Fruit fly (Drosophila melanogaster): ENCODE measurements around the gene Csk.

Gene Csk

dm6 chr3R:11595523-11595922 lies 55.0 kb downstream of the Csk start (continued):
- no peak for TF ChIP-seq CG6854 (GFP tag; optimal IDR thresholded peaks at IDR 0.05)
- TF ChIP-seq CG6808 (GFP tag; optimal IDR thresholded peaks at IDR 0.05): no peak
- TF ChIP-seq esn (GFP tag; optimal IDR thresholded peaks at IDR 0.05): peak; percentile 10
- peak; percentile 2 for TF ChIP-seq CG6792 (GFP tag; optimal IDR thresholded peaks at IDR 0.05)
- no peak for TF ChIP-seq Hr4 (GFP tag; optimal IDR thresholded peaks at IDR 0.05)
- no peak for TF ChIP-seq dsx (GFP tag; optimal IDR thresholded peaks at IDR 0.05; ENCODE audit: poor library complexity, severe bottlenecking)
- TF ChIP-seq ss (GFP tag; optimal IDR thresholded peaks at IDR 0.05): peak in 1 of 2 experiments; percentile 19
- TF ChIP-seq dac (GFP tag; optimal IDR thresholded peaks at IDR 0.05): peak; percentile 6
- TF ChIP-seq CG11902 (GFP tag; optimal IDR thresholded peaks at IDR 0.05): no peak
- peak; percentile 74 for TF ChIP-seq eg (GFP tag; IDR thresholded peaks at IDR 0.05)
- peak; percentile 51 for TF ChIP-seq Lpt (GFP tag; optimal IDR thresholded peaks at IDR 0.05)
- TF ChIP-seq Eip75B (GFP tag; optimal IDR thresholded peaks at IDR 0.05): no peak
- TF ChIP-seq Met (GFP tag; optimal IDR thresholded peaks at IDR 0.05): no peak
- no peak for TF ChIP-seq vri (GFP tag; optimal IDR thresholded peaks at IDR 0.05)

- no peak for TF ChIP-seq CG4318 (GFP tag; optimal IDR thresholded peaks at IDR 0.05)
- TF ChIP-seq esn (GFP tag; optimal IDR thresholded peaks at IDR 0.05): no peak
- TF ChIP-seq Hr38 (GFP tag; optimal IDR thresholded peaks at IDR 0.05): no peak
- no peak for TF ChIP-seq OdsH (GFP tag; optimal IDR thresholded peaks at IDR 0.05)
- no peak for TF ChIP-seq Sox14 (GFP tag; optimal IDR thresholded peaks at IDR 0.05)
- TF ChIP-seq CG6276 (GFP tag; optimal IDR thresholded peaks at IDR 0.05): no peak
- TF ChIP-seq ss (GFP tag; optimal IDR thresholded peaks at IDR 0.05): no peak
- TF ChIP-seq Smox (GFP tag; optimal IDR thresholded peaks at IDR 0.05): no peak
- TF ChIP-seq CG8119 (GFP tag; IDR thresholded peaks at IDR 0.05): no peak
Observed at dm6 chr3R:11589764-11590358, 60.6 kb downstream of the Csk start, which contains the start of gene CG6791. CG6791 (minus strand) TSS chr3R:11590146.
